Worm (Caenorhabditis elegans) whole organism, L2 larva: ENCODE results near the gene skpo-3.

Experiments
- nhr-11 ChIP-seq: fragments of 150-350 bp; optimal IDR thresholded peaks from 2 replicates; lab custom pipeline; 2014; ENCODE audit warnings: missing biosample characterization, missing genetic modification characterization
- unc-62 ChIP-seq: fragments of 150-350 bp; optimal IDR thresholded peaks from 2 replicates; lab custom pipeline; 2014; ENCODE audit warnings: missing biosample characterization, missing genetic modification reagents, missing genetic modification characterization

ce11 chrII:7203110-7203509 is 42.6 kb upstream of the skpo-3 start, which contains the start of gene srd-56:
- TF ChIP-seq nhr-11 (tag; lab: Kevin White, UChicago) = no peak
- no peak for TF ChIP-seq unc-62
